Fruit fly (Drosophila melanogaster) whole organism, embryonic: ENCODE results near the gene anchor.

ENCODE experiments used
- Atf6 ChIP-seq: fragments of 200-800 bp; sonication (Bioruptor generic); IDR thresholded peaks from 2 replicates; pipeline ENCODE4 v1.3.6; 2022; ENCODE audit warnings: missing biosample characterization, missing genetic modification characterization
- Awh ChIP-seq: fragments of 200-800 bp; sonication (Bioruptor generic); IDR thresholded peaks from 2 replicates; pipeline ENCODE4, ENCODE4 v1.3.6; 2022; ENCODE audit warnings: missing biosample characterization, missing genetic modification characterization
- BtbVII ChIP-seq: fragments of 200-800 bp; sonication (Bioruptor generic); optimal IDR thresholded peaks from 3 replicates; lab custom pipeline; 2017; ENCODE audit warnings: missing biosample characterization, mild to moderate bottlenecking, missing genetic modification characterization
- CG10209 ChIP-seq: fragments of 200-800 bp; sonication (Bioruptor generic); optimal IDR thresholded peaks from 3 replicates; lab custom pipeline; 2017; ENCODE audit warnings: missing biosample characterization, mild to moderate bottlenecking, missing genetic modification characterization, missing genetic modification reagents
- CG1024 ChIP-seq: fragments of 200-800 bp; sonication (Bioruptor generic); IDR thresholded peaks from 2 replicates; pipeline ENCODE4 v1.3.6; 2022; ENCODE audit warnings: missing biosample characterization, missing genetic modification characterization
- CG11695 ChIP-seq: fragments of 200-800 bp; sonication (Bioruptor generic); IDR thresholded peaks from 3 replicates; pipeline ENCODE4 v1.3.6; 2022; ENCODE audit warnings: missing biosample characterization, missing genetic modification characterization
- CG11723 ChIP-seq: fragments of 200-800 bp; sonication (Bioruptor generic); optimal IDR thresholded peaks from 2 replicates; lab custom pipeline; 2017; ENCODE audit warnings: missing biosample characterization, mild to moderate bottlenecking, missing genetic modification characterization
- CG2120 ChIP-seq: fragments of 200-800 bp; sonication (Bioruptor generic); optimal IDR thresholded peaks from 3 replicates; lab custom pipeline; 2016; ENCODE audit warnings: missing biosample characterization, missing genetic modification characterization
- CG34376 ChIP-seq: fragments of 200-800 bp; sonication (Bioruptor generic); optimal IDR thresholded peaks from 2 replicates; lab custom pipeline; 2018; ENCODE audit warnings: missing biosample characterization, mild to moderate bottlenecking, missing genetic modification characterization
- CG34422 ChIP-seq: fragments of 200-800 bp; sonication (Bioruptor generic); IDR thresholded peaks from 3 replicates; pipeline ENCODE4 v1.3.6; 2022; ENCODE audit warnings: missing biosample characterization, missing genetic modification characterization
- CG42726 ChIP-seq: fragments of 200-800 bp; sonication (Bioruptor generic); IDR thresholded peaks from 2 replicates; pipeline ENCODE4 v1.3.6; 2022; ENCODE audit warnings: missing biosample characterization, missing genetic modification characterization; ENCODE audit not compliant: partially characterized antibody
- CG4424 ChIP-seq: fragments of 200-800 bp; sonication (Bioruptor generic); optimal IDR thresholded peaks from 3 replicates; lab custom pipeline; 2016; ENCODE audit warnings: missing biosample characterization, missing genetic modification characterization
- CG5180 ChIP-seq: fragments of 200-800 bp; sonication (Bioruptor generic); optimal IDR thresholded peaks from 3 replicates; lab custom pipeline; 2017; ENCODE audit warnings: missing biosample characterization, missing genetic modification characterization, mild to moderate bottlenecking, moderate library complexity, missing genetic modification reagents
- CG5245 ChIP-seq: fragments of 200-800 bp; sonication (Bioruptor generic); optimal IDR thresholded peaks from 3 replicates; lab custom pipeline; 2016; ENCODE audit warnings: missing biosample characterization, missing genetic modification characterization
- CG6175 ChIP-seq: fragments of 200-800 bp; sonication (Bioruptor generic); IDR thresholded peaks from 3 replicates; pipeline ENCODE4 v1.3.6; 2022; ENCODE audit warnings: missing biosample characterization, missing genetic modification characterization
- CG6813 ChIP-seq: fragments of 200-800 bp; sonication (Bioruptor generic); optimal IDR thresholded peaks from 2 replicates; lab custom pipeline; 2017; ENCODE audit warnings: missing biosample characterization, missing genetic modification characterization, mild to moderate bottlenecking, moderate library complexity, missing genetic modification reagents
- CG7357 ChIP-seq: fragments of 200-800 bp; sonication (Bioruptor generic); IDR thresholded peaks from 3 replicates; pipeline ENCODE4 v1.3.6; 2022; ENCODE audit warnings: missing biosample characterization, missing genetic modification characterization
- CG7786 ChIP-seq: fragments of 200-800 bp; sonication (Bioruptor generic); optimal IDR thresholded peaks from 2 replicates; lab custom pipeline; 2016; ENCODE audit warnings: missing biosample characterization, missing genetic modification characterization
- CG8765 ChIP-seq: fragments of 200-800 bp; sonication (Bioruptor generic); IDR thresholded peaks from 2 replicates; pipeline ENCODE4 v1.3.6; 2022; ENCODE audit warnings: missing biosample characterization, missing genetic modification characterization
- CG9609 ChIP-seq: fragments of 200-800 bp; sonication (Bioruptor generic); optimal IDR thresholded peaks from 3 replicates; lab custom pipeline; 2016; ENCODE audit warnings: missing biosample characterization, missing genetic modification characterization
- Dip2 ChIP-seq: fragments of 200-800 bp; sonication (Bioruptor generic); IDR thresholded peaks from 2 replicates; pipeline ENCODE4 v1.3.6; 2022; ENCODE audit warnings: missing biosample characterization, missing genetic modification characterization
- Drgx ChIP-seq: fragments of 200-800 bp; sonication (Bioruptor generic); IDR thresholded peaks from 2 replicates; pipeline ENCODE4 v1.3.6; 2022; ENCODE audit warnings: missing biosample characterization, missing genetic modification characterization
- ERR ChIP-seq: fragments of 200-800 bp; sonication (Bioruptor generic); optimal IDR thresholded peaks from 2 replicates; lab custom pipeline; 2016; ENCODE audit warnings: missing biosample characterization, missing genetic modification characterization
- HLH54F ChIP-seq: fragments of 200-800 bp; sonication (Bioruptor generic); optimal IDR thresholded peaks from 3 replicates; lab custom pipeline; 2016; ENCODE audit warnings: missing biosample characterization, missing genetic modification characterization
- Hr51 ChIP-seq, 2 experiments: fragments of 200-800 bp; sonication (Bioruptor generic); optimal IDR thresholded peaks; 2 replicates in 1 of 2; 3 replicates in 1 of 2; lab custom pipeline; 2016 to 2018; ENCODE audit warnings: missing biosample characterization in 2 of 2, missing genetic modification characterization in 2 of 2, mild to moderate bottlenecking in 1 of 2, moderate library complexity in 1 of 2
- Lhr ChIP-seq: fragments of 200-800 bp; sonication (Bioruptor generic); optimal IDR thresholded peaks from 3 replicates; lab custom pipeline; 2017; ENCODE audit warnings: mild to moderate bottlenecking, missing biosample characterization, missing genetic modification reagents, missing genetic modification characterization
- Scr ChIP-seq: fragments of 200-800 bp; sonication (Bioruptor generic); IDR thresholded peaks from 2 replicates; pipeline ENCODE4 v1.3.6; 2022; ENCODE audit warnings: missing biosample characterization, missing genetic modification characterization; ENCODE audit not compliant: partially characterized antibody
- Sin3A ChIP-seq: fragments of >200 bp; optimal IDR thresholded peaks from 2 replicates; lab custom pipeline; 2018
- Stat92E ChIP-seq, 3 experiments: fragments of >200 bp in 2 of 3; fragments of 200-800 bp in 1 of 3; sonication (Bioruptor generic) in 1 of 3; optimal IDR thresholded peaks; 2 replicates each; lab custom pipeline; 2017 to 2019; ENCODE audit warnings: missing biosample characterization in 3 of 3, missing genetic modification characterization in 3 of 3, mild to moderate bottlenecking in 1 of 3, moderate library complexity in 1 of 3
- ab ChIP-seq: fragments of 200-800 bp; sonication (Bioruptor generic); optimal IDR thresholded peaks from 2 replicates; lab custom pipeline; 2016; ENCODE audit warnings: missing biosample characterization, missing genetic modification characterization
- br ChIP-seq: fragments of >200 bp; optimal IDR thresholded peaks from 2 replicates; lab custom pipeline; 2017
- bsh ChIP-seq, 2 experiments: fragments of 200-800 bp; sonication (Bioruptor generic); optimal IDR thresholded peaks; 2 replicates each; lab custom pipeline; 2017 to 2018; ENCODE audit warnings: mild to moderate bottlenecking in 2 of 2, missing biosample characterization in 2 of 2, missing genetic modification characterization in 2 of 2, moderate library complexity in 1 of 2
- cato ChIP-seq: fragments of 200-800 bp; sonication (Bioruptor generic); optimal IDR thresholded peaks from 2 replicates; lab custom pipeline; 2016; ENCODE audit warnings: missing biosample characterization, missing genetic modification characterization, borderline replicate concordance
- emc ChIP-seq: fragments of 200-800 bp; sonication (Bioruptor generic); optimal IDR thresholded peaks from 2 replicates; lab custom pipeline; 2016; ENCODE audit warnings: missing biosample characterization, missing genetic modification characterization
- exex ChIP-seq: fragments of 200-800 bp; sonication (Bioruptor generic); optimal IDR thresholded peaks from 4 replicates; lab custom pipeline; 2018; ENCODE audit warnings: missing biosample characterization, mild to moderate bottlenecking, missing genetic modification characterization, moderate library complexity
- gce ChIP-seq: fragments of 200-800 bp; sonication (Bioruptor generic); IDR thresholded peaks from 3 replicates; pipeline ENCODE4 v1.3.6; 2022; ENCODE audit warnings: missing biosample characterization, missing genetic modification characterization
- ind ChIP-seq: fragments of 200-800 bp; sonication (Bioruptor generic); optimal IDR thresholded peaks from 3 replicates; lab custom pipeline; 2016; ENCODE audit warnings: missing biosample characterization, missing genetic modification characterization
- lbe ChIP-seq: fragments of 200-800 bp; sonication (Bioruptor generic); optimal IDR thresholded peaks from 2 replicates; lab custom pipeline; 2016; ENCODE audit warnings: missing biosample characterization, mild to moderate bottlenecking, missing genetic modification characterization
- nom ChIP-seq: fragments of 200-800 bp; sonication (Bioruptor generic); optimal IDR thresholded peaks from 2 replicates; lab custom pipeline; 2017; ENCODE audit warnings: missing biosample characterization, missing genetic modification characterization, mild to moderate bottlenecking, moderate library complexity, missing genetic modification reagents
- onecut ChIP-seq: fragments of 200-800 bp; sonication (Bioruptor generic); IDR thresholded peaks from 2 replicates; pipeline ENCODE4 v1.3.6; 2022; ENCODE audit warnings: missing biosample characterization, missing genetic modification characterization
- p53 ChIP-seq: fragments of 200-800 bp; sonication (Bioruptor generic); optimal IDR thresholded peaks from 2 replicates; lab custom pipeline; 2016; ENCODE audit warnings: missing biosample characterization, missing genetic modification characterization
- pan ChIP-seq, 4 experiments: fragments of >200 bp in 3 of 4; fragments of 200-800 bp in 1 of 4; sonication (Bioruptor generic) in 1 of 4; optimal IDR thresholded peaks in 3 of 4; IDR thresholded peaks in 1 of 4; 2 replicates each; pipeline versions ENCODE4 v1.3.6 to Lab custom; 2017 to 2022; ENCODE audit warnings: missing biosample characterization in 2 of 4, missing genetic modification characterization in 2 of 4, mixed read lengths in 1 of 4
- pho ChIP-seq: fragments of 200-800 bp; sonication (Bioruptor generic); optimal IDR thresholded peaks from 2 replicates; lab custom pipeline; 2016; ENCODE audit warnings: missing biosample characterization, missing genetic modification characterization
- ranshi ChIP-seq: fragments of 200-800 bp; sonication (Bioruptor generic); IDR thresholded peaks from 2 replicates; pipeline ENCODE4 v1.3.6; 2022; ENCODE audit warnings: missing biosample characterization, missing genetic modification characterization
- rib ChIP-seq: fragments of 200-800 bp; sonication (Bioruptor generic); IDR thresholded peaks from 2 replicates; pipeline ENCODE4 v1.3.6; 2022; ENCODE audit warnings: missing biosample characterization, missing genetic modification characterization
- so ChIP-seq: fragments of 200-800 bp; sonication (Bioruptor generic); IDR thresholded peaks from 3 replicates; pipeline ENCODE4 v1.3.6; 2022; ENCODE audit warnings: missing biosample characterization, missing genetic modification characterization
- sr ChIP-seq: fragments of 200-800 bp; sonication (Bioruptor generic); IDR thresholded peaks from 3 replicates; pipeline ENCODE4 v1.3.6; 2022; ENCODE audit warnings: missing biosample characterization, missing genetic modification characterization
- trh ChIP-seq: fragments of 200-800 bp; sonication (Bioruptor generic); optimal IDR thresholded peaks from 2 replicates; lab custom pipeline; 2016; ENCODE audit warnings: missing biosample characterization, missing genetic modification characterization
- unpg ChIP-seq: fragments of 200-800 bp; sonication (Bioruptor generic); optimal IDR thresholded peaks from 3 replicates; lab custom pipeline; 2018; ENCODE audit warnings: missing biosample characterization, mild to moderate bottlenecking, missing genetic modification characterization, moderate library complexity
- vvl ChIP-seq: fragments of 200-800 bp; sonication (Bioruptor generic); IDR thresholded peaks from 2 replicates; pipeline ENCODE4 v1.3.6; 2022; ENCODE audit warnings: missing biosample characterization, missing genetic modification characterization

The anchor gene

DNA sequence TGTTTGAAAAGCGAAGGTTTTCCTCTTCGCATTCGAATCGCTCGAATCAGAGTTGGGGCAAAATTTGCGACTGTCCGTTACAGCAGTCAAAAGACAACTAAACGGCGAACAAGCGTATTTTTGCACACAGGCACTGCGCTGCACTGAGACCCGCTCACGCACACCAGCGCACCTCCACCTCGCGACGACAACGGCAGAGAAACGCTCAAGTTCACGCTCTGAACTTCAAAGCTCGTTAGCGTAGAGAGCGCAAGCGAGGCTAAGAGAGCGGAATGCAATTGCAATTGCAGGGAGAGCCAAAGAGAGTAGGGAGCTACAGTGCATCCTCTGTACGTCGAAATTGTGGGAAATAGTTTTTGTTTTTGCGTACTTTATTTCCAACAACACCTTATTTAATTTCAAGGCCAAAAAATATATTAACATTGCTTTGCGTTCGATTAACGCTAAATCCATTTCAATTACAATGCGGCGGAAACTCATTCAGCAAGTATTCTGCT is 2.4 kb upstream of the anchor start, which contains the start of gene Eip74EF (continued):
- TF ChIP-seq br (no peak), CG5245 (GFP tag; lab: Kevin White, UChicago) (no peak), CG10209 (no peak), Awh (GFP tag; lab: Robert Waterston, UW) (0 out of 2 replicates have a peak, but pooled peaks have one; percentile 8), CG11695 (GFP tag; lab: Robert Waterston, UW) (0 out of 3 replicates have a peak, but pooled peaks have one; percentile 25), so (peak; percentile 59; the same call in 2 of the 3 replicates), nom (GFP tag; lab: Kevin White, UChicago) (peak; percentile 77), BtbVII (GFP tag; lab: Kevin White, UChicago) (no peak), ranshi (GFP tag; lab: Robert Waterston, UW) (0 out of 2 replicates have a peak, but pooled peaks have one; percentile 8), CG8765 (GFP tag; lab: Robert Waterston, UW) (no peak), CG5180 (GFP tag; lab: Kevin White, UChicago) (no peak), HLH54F (GFP tag; lab: Kevin White, UChicago) (no peak), onecut (peak; percentile 26; the same call in 1 of the 2 replicates), exex (tag; lab: Kevin White, UChicago) (no peak), CG34376 (GFP tag; lab: Kevin White, UChicago) (no peak), CG34422 (no peak), Lhr (GFP tag; lab: Kevin White, UChicago) (no peak), rib (GFP tag; lab: Robert Waterston, UW) (peak; percentile 62; the same call in 1 of the 2 replicates), ERR (GFP tag; lab: Kevin White, UChicago) (no peak), gce (0 out of 3 replicates have a peak, but pooled peaks have one; percentile 55), Hr51 (GFP tag; optimal IDR thresholded peaks at IDR 0.05; lab: Kevin White, UChicago) (peak in 1 of 2 experiments; percentile 13), Atf6 (GFP tag; lab: Robert Waterston, UW) (no peak), Scr (no peak), Dip2 (GFP tag; lab: Robert Waterston, UW) (no peak), pan (optimal IDR thresholded peaks at IDR 0.05; lab: Kevin White, UChicago) (no peak), pan (GFP tag; optimal IDR thresholded peaks at IDR 0.05 in 1 of 2, IDR thresholded peaks at IDR 0.05 in 1 of 2) (peak in 1 of 2 experiments; percentile 14), ind (peak; percentile 1), vvl (GFP tag; lab: Robert Waterston, UW) (peak; percentile 52), CG6813 (GFP tag; lab: Kevin White, UChicago) (no peak), cato (GFP tag; lab: Kevin White, UChicago) (no peak), lbe (GFP tag; lab: Kevin White, UChicago) (peak; percentile 76), unpg (GFP tag; lab: Kevin White, UChicago) (peak; percentile 21), Drgx (peak; percentile 79), sr (GFP tag; lab: Robert Waterston, UW) (no peak), pho (GFP tag; lab: Kevin White, UChicago) (no peak), Stat92E (GFP tag; optimal IDR thresholded peaks at IDR 0.05; lab: Kevin White, UChicago) (no peak), CG42726 (GFP tag; lab: Robert Waterston, UW) (no peak), CG2120 (GFP tag; lab: Kevin White, UChicago) (no peak), trh (GFP tag; lab: Kevin White, UChicago) (no peak), Sin3A (lab: Kevin White, UChicago) (no peak), CG7786 (GFP tag; lab: Kevin White, UChicago) (no peak), emc (GFP tag; lab: Kevin White, UChicago) (no peak), CG9609 (no peak), CG1024 (0 out of 2 replicates have a peak, but pooled peaks have one; percentile 2), CG7357 (no peak), CG6175 (GFP tag; lab: Robert Waterston, UW) (no peak), CG11723 (GFP tag; lab: Kevin White, UChicago) (no peak), CG4424 (peak; percentile 5), ab (GFP tag; lab: Kevin White, UChicago) (no peak), bsh (GFP tag; optimal IDR thresholded peaks at IDR 0.05; lab: Kevin White, UChicago) (peak; percentile 42 to 62), p53 (GFP tag; lab: Kevin White, UChicago) (no peak)
